Worm (Caenorhabditis elegans) whole organism, L3 larva: ENCODE data around the gene stdh-3.

Experiments
- mdl-1 ChIP-seq: fragments of 150-350 bp; optimal IDR thresholded peaks from 2 replicates; lab custom pipeline; 2014; ENCODE audit warnings: missing biosample characterization, missing genetic modification characterization
- nfya-1 ChIP-seq: sonication (generic microtip); optimal IDR thresholded peaks from 2 replicates; lab custom pipeline; 2017; ENCODE audit warnings: missing genetic modification characterization, mild to moderate bottlenecking, missing compliant biosample characterization, antibody characterized with exemption, moderate library complexity; ENCODE audit not compliant: insufficient read depth
- ztf-4 ChIP-seq: fragments of 150-350 bp; optimal IDR thresholded peaks from 2 replicates; lab custom pipeline; 2014; ENCODE audit warnings: missing biosample characterization, missing genetic modification characterization

DNA sequence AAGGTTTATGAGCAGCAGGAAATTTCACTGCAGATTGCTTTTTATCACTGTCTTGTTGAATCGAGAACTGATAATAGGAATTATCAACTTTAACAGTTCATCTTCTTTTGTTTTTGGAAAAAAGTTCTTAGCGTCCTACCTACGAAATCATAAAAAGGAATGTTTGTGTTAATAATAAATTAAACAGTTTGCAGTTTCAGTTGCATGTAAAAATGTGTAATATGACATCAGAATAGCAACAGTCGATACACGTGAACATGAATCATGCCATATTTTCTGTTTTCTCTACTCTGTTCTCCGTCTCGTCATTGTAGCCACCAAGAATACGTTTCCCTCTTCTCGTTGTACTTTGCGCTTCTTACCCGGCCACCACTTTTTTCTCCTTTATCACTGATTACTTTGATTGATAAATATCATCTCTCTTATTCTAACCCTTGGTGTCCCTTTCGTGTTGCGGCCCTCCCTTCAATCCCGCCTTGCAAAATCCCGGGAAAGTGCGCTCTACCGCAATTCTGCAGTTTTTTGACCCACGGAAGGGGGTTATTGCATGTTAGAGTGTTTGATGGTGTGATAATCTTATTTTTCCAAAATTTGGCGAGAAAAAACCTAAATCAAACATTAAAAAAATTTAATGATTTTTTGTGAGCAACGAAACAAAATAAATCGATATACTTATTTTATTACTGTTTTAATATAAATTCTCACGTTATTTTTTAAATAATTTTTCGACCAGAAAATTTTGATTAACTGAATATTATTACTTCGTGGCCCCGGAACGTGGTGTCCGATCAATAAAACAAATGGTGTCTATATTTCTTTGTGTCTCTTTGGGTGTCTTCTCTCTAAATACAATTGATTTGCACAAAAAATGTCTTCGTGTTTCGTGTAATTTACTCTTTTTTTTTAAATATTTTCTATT lies 11.7 kb upstream of the stdh-3 start, which contains the start of gene sptl-3:
- TF ChIP-seq nfya-1 (tag; lab: Kevin White, UChicago) (peak; percentile 18), mdl-1 (tag; lab: Kevin White, UChicago) (no peak), ztf-4 (tag; lab: Kevin White, UChicago) (no peak)
